Fruit fly (Drosophila melanogaster) whole organism, embryonic: ENCODE measurements around the gene Reepl1.

Source experiments
- Ada2b ChIP-seq: fragments of 200-800 bp; sonication (Bioruptor generic); IDR thresholded peaks from 2 replicates; pipeline ENCODE4 v1.3.6; 2022; ENCODE audit warnings: missing biosample characterization, missing genetic modification characterization
- Bgb ChIP-seq: fragments of 200-800 bp; sonication (Bioruptor generic); IDR thresholded peaks from 2 replicates; pipeline ENCODE4 v1.3.6; 2022; ENCODE audit warnings: missing biosample characterization, missing genetic modification characterization; ENCODE audit not compliant: partially characterized antibody
- BtbVII ChIP-seq: fragments of 200-800 bp; sonication (Bioruptor generic); optimal IDR thresholded peaks from 3 replicates; lab custom pipeline; 2017; ENCODE audit warnings: missing biosample characterization, mild to moderate bottlenecking, missing genetic modification characterization
- CG13894 ChIP-seq: fragments of 200-800 bp; sonication (Bioruptor generic); optimal IDR thresholded peaks from 3 replicates; lab custom pipeline; 2018; ENCODE audit warnings: missing biosample characterization, mild to moderate bottlenecking, missing genetic modification characterization, moderate library complexity
- CG17186 ChIP-seq: fragments of 200-800 bp; sonication (Bioruptor generic); optimal IDR thresholded peaks from 3 replicates; lab custom pipeline; 2017; ENCODE audit warnings: missing biosample characterization, missing genetic modification reagents, missing genetic modification characterization
- CG2129 ChIP-seq: fragments of 200-800 bp; sonication (Bioruptor generic); IDR thresholded peaks from 2 replicates; pipeline ENCODE4 v1.3.6; 2022; ENCODE audit warnings: missing biosample characterization, missing genetic modification characterization; ENCODE audit not compliant: partially characterized antibody
- CG2875 ChIP-seq: fragments of 200-800 bp; sonication (Bioruptor generic); optimal IDR thresholded peaks from 2 replicates; lab custom pipeline; 2017; ENCODE audit warnings: missing biosample characterization, mild to moderate bottlenecking, missing genetic modification characterization, missing genetic modification reagents
- CG3163 ChIP-seq: fragments of 200-800 bp; sonication (Bioruptor generic); optimal IDR thresholded peaks from 3 replicates; lab custom pipeline; 2016; ENCODE audit warnings: missing biosample characterization, missing genetic modification characterization
- CG34376 ChIP-seq: fragments of 200-800 bp; sonication (Bioruptor generic); optimal IDR thresholded peaks from 2 replicates; lab custom pipeline; 2018; ENCODE audit warnings: missing biosample characterization, mild to moderate bottlenecking, missing genetic modification characterization
- CG3838 ChIP-seq: fragments of 200-800 bp; sonication (Bioruptor generic); optimal IDR thresholded peaks from 3 replicates; lab custom pipeline; 2016; ENCODE audit warnings: missing biosample characterization, missing genetic modification characterization
- CG42726 ChIP-seq: fragments of 200-800 bp; sonication (Bioruptor generic); IDR thresholded peaks from 2 replicates; pipeline ENCODE4 v1.3.6; 2022; ENCODE audit warnings: missing biosample characterization, missing genetic modification characterization; ENCODE audit not compliant: partially characterized antibody
- CG4404 ChIP-seq: fragments of 200-800 bp; sonication (Bioruptor generic); IDR thresholded peaks from 2 replicates; pipeline ENCODE4 v1.3.6; 2022; ENCODE audit warnings: missing biosample characterization, missing genetic modification characterization
- CG4617 ChIP-seq: fragments of 200-800 bp; sonication (Bioruptor generic); optimal IDR thresholded peaks from 3 replicates; lab custom pipeline; 2016; ENCODE audit warnings: missing biosample characterization, missing genetic modification characterization, borderline replicate concordance
- CG5953 ChIP-seq: fragments of 200-800 bp; sonication (Bioruptor generic); IDR thresholded peaks from 2 replicates; pipeline ENCODE4 v1.3.6; 2022; ENCODE audit warnings: missing biosample characterization, missing genetic modification characterization
- CG7745 ChIP-seq: fragments of 200-800 bp; sonication (Bioruptor generic); optimal IDR thresholded peaks from 2 replicates; lab custom pipeline; 2018; ENCODE audit warnings: missing biosample characterization, mild to moderate bottlenecking, missing genetic modification characterization, moderate library complexity
- CG9727 ChIP-seq: fragments of 200-800 bp; sonication (Bioruptor generic); optimal IDR thresholded peaks from 3 replicates; lab custom pipeline; 2017; ENCODE audit warnings: missing biosample characterization, mild to moderate bottlenecking, missing genetic modification characterization
- Dbx ChIP-seq: fragments of 200-800 bp; sonication (Bioruptor generic); IDR thresholded peaks from 3 replicates; pipeline ENCODE4 v1.3.6; 2022; ENCODE audit warnings: missing biosample characterization, missing genetic modification characterization
- Doc2 ChIP-seq: fragments of 200-800 bp; sonication (Bioruptor generic); IDR thresholded peaks from 2 replicates; pipeline ENCODE4 v1.3.6; 2022; ENCODE audit warnings: missing biosample characterization, missing genetic modification characterization
- HHEX ChIP-seq: fragments of 200-800 bp; sonication (Bioruptor generic); optimal IDR thresholded peaks from 3 replicates; lab custom pipeline; 2017; ENCODE audit warnings: missing biosample characterization, mild to moderate bottlenecking, missing genetic modification characterization, missing genetic modification reagents
- Hand ChIP-seq: fragments of 200-800 bp; sonication (Bioruptor generic); optimal IDR thresholded peaks from 2 replicates; lab custom pipeline; 2017; ENCODE audit warnings: mild to moderate bottlenecking, missing biosample characterization, missing genetic modification reagents, missing genetic modification characterization
- HmgD ChIP-seq: fragments of 200-800 bp; sonication (Bioruptor generic); optimal IDR thresholded peaks from 3 replicates; lab custom pipeline; 2016; ENCODE audit warnings: missing biosample characterization, missing genetic modification characterization
- Mrtf ChIP-seq: fragments of 200-800 bp; sonication (Bioruptor generic); IDR thresholded peaks from 3 replicates; pipeline ENCODE4 v1.3.6; 2022; ENCODE audit warnings: missing biosample characterization, missing genetic modification characterization
- Nf-YC ChIP-seq: fragments of 200-800 bp; optimal IDR thresholded peaks from 3 replicates; lab custom pipeline; 2019; ENCODE audit warnings: missing biosample characterization, mild to moderate bottlenecking, missing genetic modification characterization, moderate library complexity
- NfI ChIP-seq: fragments of 200-800 bp; sonication (Bioruptor generic); optimal IDR thresholded peaks from 3 replicates; lab custom pipeline; 2018; ENCODE audit warnings: missing biosample characterization, mild to moderate bottlenecking, missing genetic modification characterization, moderate library complexity
- Six4 ChIP-seq: fragments of 200-800 bp; sonication (Bioruptor generic); optimal IDR thresholded peaks from 2 replicates; lab custom pipeline; 2016; ENCODE audit warnings: missing biosample characterization, missing genetic modification characterization
- Sry-β ChIP-seq: fragments of 200-800 bp; sonication (Bioruptor generic); optimal IDR thresholded peaks from 2 replicates; lab custom pipeline; 2018; ENCODE audit warnings: missing biosample characterization, mild to moderate bottlenecking, missing genetic modification characterization, moderate library complexity
- Trl ChIP-seq, 3 experiments: fragments of >200 bp in 2 of 3; fragments of 200-800 bp in 1 of 3; sonication (Bioruptor generic) in 1 of 3; optimal IDR thresholded peaks; 2 replicates in 1 of 3; 3 replicates in 2 of 3; lab custom pipeline; 2016 to 2017; ENCODE audit warnings: missing biosample characterization in 1 of 3, missing genetic modification characterization in 1 of 3
- ap ChIP-seq: fragments of 200-800 bp; sonication (Bioruptor generic); IDR thresholded peaks from 2 replicates; pipeline ENCODE4 v1.3.6; 2022; ENCODE audit warnings: missing biosample characterization, missing genetic modification characterization
- ase ChIP-seq: fragments of 200-800 bp; sonication (Bioruptor generic); IDR thresholded peaks from 3 replicates; pipeline ENCODE4 v1.3.6; 2022; ENCODE audit warnings: missing biosample characterization, missing genetic modification characterization
- bbx ChIP-seq: fragments of 200-800 bp; sonication (Bioruptor generic); IDR thresholded peaks from 2 replicates; pipeline ENCODE4 v1.3.6; 2022; ENCODE audit warnings: missing biosample characterization, missing genetic modification characterization; ENCODE audit not compliant: partially characterized antibody
- cad ChIP-seq: fragments of >200 bp; optimal IDR thresholded peaks from 2 replicates; lab custom pipeline; 2017; ENCODE audit warnings: missing biosample characterization, missing genetic modification characterization
- cwo ChIP-seq: fragments of 200-800 bp; sonication (Bioruptor generic); optimal IDR thresholded peaks from 3 replicates; lab custom pipeline; 2017; ENCODE audit warnings: missing biosample characterization, missing genetic modification characterization, mild to moderate bottlenecking, moderate library complexity, missing genetic modification reagents
- hb ChIP-seq: fragments of 200-800 bp; sonication (Bioruptor generic); IDR thresholded peaks from 3 replicates; pipeline ENCODE4 v1.3.6; 2022; ENCODE audit warnings: missing biosample characterization, missing genetic modification characterization; ENCODE audit not compliant: partially characterized antibody
- jing ChIP-seq: fragments of 200-800 bp; sonication (Bioruptor generic); optimal IDR thresholded peaks from 2 replicates; lab custom pipeline; 2018; ENCODE audit warnings: missing biosample characterization, mild to moderate bottlenecking, missing genetic modification characterization
- klu ChIP-seq: fragments of 200-800 bp; sonication (Bioruptor generic); IDR thresholded peaks from 2 replicates; pipeline ENCODE4 v1.3.6; 2022; ENCODE audit warnings: missing biosample characterization, missing genetic modification characterization
- nerfin-2 ChIP-seq: fragments of 200-800 bp; sonication (Bioruptor generic); IDR thresholded peaks from 2 replicates; pipeline ENCODE4 v1.3.6; 2022; ENCODE audit warnings: missing biosample characterization, missing genetic modification characterization; ENCODE audit not compliant: partially characterized antibody
- org-1 ChIP-seq: fragments of 200-800 bp; sonication (Bioruptor generic); optimal IDR thresholded peaks from 2 replicates; lab custom pipeline; 2017; ENCODE audit warnings: missing biosample characterization, missing genetic modification characterization
- ranshi ChIP-seq: fragments of 200-800 bp; sonication (Bioruptor generic); IDR thresholded peaks from 2 replicates; pipeline ENCODE4 v1.3.6; 2022; ENCODE audit warnings: missing biosample characterization, missing genetic modification characterization
- ro ChIP-seq: fragments of 200-800 bp; sonication (Bioruptor generic); IDR thresholded peaks from 2 replicates; pipeline ENCODE4 v1.3.6; 2022; ENCODE audit warnings: missing biosample characterization, missing genetic modification characterization
- sens ChIP-seq: fragments of 200-800 bp; sonication (Bioruptor generic); peaks from one replicate; lab custom pipeline; 2016; ENCODE audit warnings: missing biosample characterization, missing genetic modification characterization
- sens-2 ChIP-seq: fragments of 200-800 bp; sonication (Bioruptor generic); IDR thresholded peaks from 2 replicates; pipeline ENCODE4 v1.3.6; 2022; ENCODE audit warnings: missing biosample characterization, missing genetic modification characterization
- slbo ChIP-seq: fragments of 200-800 bp; sonication (Bioruptor generic); IDR thresholded peaks from 2 replicates; pipeline ENCODE4 v1.3.6; 2022; ENCODE audit warnings: missing biosample characterization, missing genetic modification characterization
- sob ChIP-seq: fragments of 200-800 bp; sonication (Bioruptor generic); IDR thresholded peaks from 2 replicates; pipeline ENCODE4 v1.3.6; 2022; ENCODE audit warnings: missing biosample characterization, missing genetic modification characterization
- sr ChIP-seq: fragments of 200-800 bp; sonication (Bioruptor generic); IDR thresholded peaks from 3 replicates; pipeline ENCODE4 v1.3.6; 2022; ENCODE audit warnings: missing biosample characterization, missing genetic modification characterization
- ssp ChIP-seq: fragments of 200-800 bp; sonication (Bioruptor generic); IDR thresholded peaks from 2 replicates; pipeline ENCODE4 v1.3.6; 2022; ENCODE audit warnings: missing biosample characterization, missing genetic modification characterization
- vnd ChIP-seq: fragments of 200-800 bp; sonication (Bioruptor generic); IDR thresholded peaks from 3 replicates; pipeline ENCODE4 v1.3.6; 2022; ENCODE audit warnings: missing biosample characterization, missing genetic modification characterization; ENCODE audit not compliant: partially characterized antibody
- yki ChIP-seq: fragments of >200 bp; optimal IDR thresholded peaks from 3 replicates; lab custom pipeline; 2018
- zen ChIP-seq: fragments of 200-800 bp; sonication (Bioruptor generic); optimal IDR thresholded peaks from 3 replicates; lab custom pipeline; 2018; ENCODE audit warnings: missing biosample characterization, mild to moderate bottlenecking, missing genetic modification characterization, moderate library complexity
- zf30C ChIP-seq: fragments of 200-800 bp; sonication (Bioruptor generic); optimal IDR thresholded peaks from 3 replicates; lab custom pipeline; 2018; ENCODE audit warnings: missing biosample characterization, mild to moderate bottlenecking, missing genetic modification characterization

Gene Reepl1

DNA sequence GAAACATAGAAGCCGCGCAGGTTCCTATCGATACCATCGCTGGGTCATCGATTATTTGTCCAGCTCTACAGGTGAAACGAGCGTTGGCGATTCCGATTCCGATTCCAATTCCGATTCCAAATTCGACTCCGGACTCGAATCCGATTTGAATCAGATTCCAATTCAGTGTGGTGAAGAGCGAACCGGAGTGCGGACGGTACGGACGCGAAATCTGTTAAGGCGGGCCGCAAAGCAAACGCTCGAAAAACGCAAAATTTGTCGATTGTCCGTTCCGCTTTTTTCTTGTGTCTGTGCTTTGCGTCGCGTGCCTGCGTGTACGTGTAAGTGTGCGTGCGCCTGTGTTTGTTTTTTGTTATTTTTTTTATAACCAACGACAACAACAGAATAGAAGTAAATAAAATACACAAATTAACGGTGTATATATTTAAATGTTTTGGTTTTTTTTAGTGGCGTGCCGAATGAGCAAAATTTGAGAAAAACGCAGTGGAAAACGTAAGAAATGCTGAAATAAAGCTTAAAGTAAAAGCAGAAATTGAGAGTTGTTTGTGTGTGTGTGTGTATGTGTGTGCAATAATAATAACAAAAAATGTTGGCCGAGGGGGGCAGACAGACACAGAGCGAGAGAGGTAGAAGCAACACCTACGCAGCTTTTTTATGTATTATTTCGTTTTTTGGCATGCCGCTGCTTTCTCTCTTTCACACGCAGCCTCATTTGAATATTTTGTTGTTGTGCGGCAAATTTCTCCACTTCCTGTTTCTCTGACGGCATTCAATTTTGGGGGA, 49.5 kb downstream of the Reepl1 start, which contains the start of gene Ptp10D (continued):
- TF ChIP-seq Trl (optimal IDR thresholded peaks at IDR 0.05; lab: Kevin White, UChicago) (no peak), Trl (GFP tag; optimal IDR thresholded peaks at IDR 0.05; lab: Kevin White, UChicago) (no peak), CG42726 (GFP tag; lab: Robert Waterston, UW) (peak; percentile 94), HHEX (GFP tag; lab: Kevin White, UChicago) (no peak), CG3838 (GFP tag; lab: Kevin White, UChicago) (peak; percentile 17), ssp (GFP tag; lab: Robert Waterston, UW) (no peak), ap (GFP tag; lab: Robert Waterston, UW) (no peak), nerfin-2 (GFP tag; lab: Robert Waterston, UW) (peak; percentile 84), sr (GFP tag; lab: Robert Waterston, UW) (peak; percentile 82), Hand (peak; percentile 42), Ada2b (GFP tag; lab: Robert Waterston, UW) (no peak), CG9727 (GFP tag; lab: Kevin White, UChicago) (no peak), sens (peak; percentile 84), yki (lab: Kevin White, UChicago) (no peak), slbo (GFP tag; lab: Robert Waterston, UW) (0 out of 2 replicates have a peak, but pooled peaks have one; percentile 30), vnd (GFP tag; lab: Robert Waterston, UW) (peak; percentile 87), CG4404 (GFP tag; lab: Robert Waterston, UW) (no peak), bbx (GFP tag; lab: Robert Waterston, UW) (peak; percentile 94), CG3163 (peak; percentile 5), CG4617 (GFP tag; lab: Kevin White, UChicago) (no peak), cad (GFP tag; lab: Kevin White, UChicago) (no peak), ase (GFP tag; lab: Robert Waterston, UW) (no peak), CG17186 (no peak), Dbx (GFP tag; lab: Robert Waterston, UW) (peak; percentile 44; the same call in 1 of the 3 replicates), Sry-β (no peak), sob (GFP tag; lab: Robert Waterston, UW) (peak; percentile 46; the same call in 1 of the 2 replicates), sens-2 (GFP tag; lab: Robert Waterston, UW) (no peak), Bgb (GFP tag; lab: Robert Waterston, UW) (peak; percentile 96), Mrtf (GFP tag; lab: Robert Waterston, UW) (no peak), ranshi (peak; percentile 23; the same call in 1 of the 2 replicates), Six4 (GFP tag; lab: Kevin White, UChicago) (no peak), CG2129 (GFP tag; lab: Robert Waterston, UW) (0 out of 2 replicates have a peak, but pooled peaks have one; percentile 14), Doc2 (GFP tag; lab: Robert Waterston, UW) (no peak), klu (GFP tag; lab: Robert Waterston, UW) (no peak), CG5953 (GFP tag; lab: Robert Waterston, UW) (peak; percentile 40; the same call in 1 of the 2 replicates), BtbVII (GFP tag; lab: Kevin White, UChicago) (peak; percentile 40), cwo (GFP tag; lab: Kevin White, UChicago) (peak; percentile 81), HmgD (no peak), CG2875 (peak; percentile 21), org-1 (GFP tag; lab: Kevin White, UChicago) (no peak), Nf-YC (tag; lab: Kevin White, UChicago) (peak; percentile 37), ro (no peak), CG13894 (tag; lab: Kevin White, UChicago) (peak; percentile 65), jing (GFP tag; lab: Kevin White, UChicago) (no peak), NfI (GFP tag; lab: Kevin White, UChicago) (peak; percentile 6), CG34376 (GFP tag; lab: Kevin White, UChicago) (peak; percentile 45), zf30C (GFP tag; lab: Kevin White, UChicago) (peak; percentile 47), zen (no peak), hb (GFP tag; lab: Robert Waterston, UW) (peak; percentile 83), CG7745 (tag; lab: Kevin White, UChicago) (no peak)
